Worm (Caenorhabditis elegans): Measurements from ENCODE around the gene pals-28.
"Not testable (repeated sequence)": the region's sequence is repeated elsewhere in the genome, so short reads cannot be mapped to it uniquely, and the experiment has no call there.

The pals-28 gene

DNA sequence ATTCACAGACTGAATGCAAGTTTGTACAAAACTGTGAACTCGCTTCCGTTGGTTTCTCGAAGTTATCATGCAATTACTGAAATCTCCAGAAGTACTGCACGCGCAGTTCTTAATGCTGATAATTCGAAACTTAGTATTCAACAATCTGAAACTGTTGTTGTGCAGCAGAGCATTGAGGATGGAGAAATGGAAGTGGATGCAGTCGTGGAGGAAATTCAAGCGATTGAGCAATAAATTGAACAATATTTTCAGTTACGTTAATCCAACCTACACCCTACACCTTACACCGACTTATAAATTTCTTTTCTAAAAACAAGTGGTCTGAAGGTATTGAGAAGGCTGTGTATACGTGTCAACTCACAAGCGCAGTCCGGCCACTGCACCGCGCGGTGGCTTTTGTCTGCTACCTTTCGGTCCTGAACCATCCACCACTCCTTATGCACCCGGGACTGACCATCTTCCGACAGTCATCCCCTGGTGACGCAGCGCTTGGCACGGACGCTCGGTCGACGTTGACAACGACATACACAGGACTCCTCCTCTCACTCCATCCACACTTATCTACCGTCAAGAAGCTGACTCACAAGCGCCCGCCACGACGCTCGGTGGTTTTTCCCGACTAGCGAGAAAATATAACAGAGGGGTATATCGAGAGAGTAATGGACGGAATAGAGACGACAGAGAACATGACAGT is 5.8 kb upstream of the pals-28 start (continued):
- TF ChIP-seq unc-62 (GFP tag; optimal IDR thresholded peaks at IDR 0.05 in 1 of 2) (peak in 1 of 2 experiments; percentile 66), dmd-9 (GFP tag; IDR thresholded peaks at IDR 0.05) (0 out of 2 replicates have a peak, but pooled peaks have one; percentile 30), F44E2.7 (GFP tag; IDR thresholded peaks at IDR 0.05) (peak; percentile 68; the same call in 1 of the 2 replicates), nhr-48 (tag; optimal IDR thresholded peaks at IDR 0.05) (peak; percentile 77), rbr-2 (tag; optimal IDR thresholded peaks at IDR 0.05) (peak; percentile 69)
- TF ChIP-seq unc-62 (tag; optimal IDR thresholded peaks at IDR 0.05): not testable (repeated sequence)

ce11 chrIII:4379717-4380116 is 4.9 kb upstream of the pals-28 start, which contains the start of gene B0284.3:
B0284.3 (minus strand) TSS chrIII:4379817.
- TF ChIP-seq spr-3 (GFP tag; optimal IDR thresholded peaks at IDR 0.05): no peak
- no peak for TF ChIP-seq fos-1 (tag; optimal IDR thresholded peaks at IDR 0.05)
- TF ChIP-seq lin-13 (GFP tag; optimal IDR thresholded peaks at IDR 0.05): no peak
- no peak for TF ChIP-seq Y48G9A.11 (GFP tag; IDR thresholded peaks at IDR 0.05)
- no peak for TF ChIP-seq Y105C5A.15 (GFP tag; IDR thresholded peaks at IDR 0.05)
- no peak for TF ChIP-seq ceh-32 (tag; optimal IDR thresholded peaks at IDR 0.05; ENCODE audit: poor library complexity)
- TF ChIP-seq skn-1 (tag; optimal IDR thresholded peaks at IDR 0.05): no peak
- no peak for TF ChIP-seq nhr-48 (tag; optimal IDR thresholded peaks at IDR 0.05)
- no peak for TF ChIP-seq tra-1 (GFP tag; IDR thresholded peaks at IDR 0.05)
- TF ChIP-seq gei-8 (GFP tag; optimal IDR thresholded peaks at IDR 0.05): no peak
- no peak for TF ChIP-seq zip-11 (GFP tag; IDR thresholded peaks at IDR 0.05)
- TF ChIP-seq ZK337.2 (GFP tag; IDR thresholded peaks at IDR 0.05): no peak
- TF ChIP-seq mep-1 (tag; optimal IDR thresholded peaks at IDR 0.05): no peak

ce11 chrIII:4380835-4381234 is 3.8 kb upstream of the pals-28 start:
- peak; percentile 65 for TF ChIP-seq mes-2 (tag; optimal IDR thresholded peaks at IDR 0.05; ENCODE audit: poor library complexity, severe bottlenecking)
- no peak for TF ChIP-seq T20F7.1 (GFP tag; optimal IDR thresholded peaks at IDR 0.05)
- no peak for TF ChIP-seq lin-38 (GFP tag; IDR thresholded peaks at IDR 0.05)

ce11 chrIII:4381343-4381742 is 3.2 kb upstream of the pals-28 start, which contains the start of gene pals-27:
pals-27 (plus strand) TSS chrIII:4381643.
- no peak for TF ChIP-seq zfp-2 (tag; optimal IDR thresholded peaks at IDR 0.05)
- TF ChIP-seq mxl-2 (GFP tag; conservative IDR thresholded peaks at IDR 0.05): no peak
- no peak for TF ChIP-seq Y75B8A.6 (GFP tag; IDR thresholded peaks at IDR 0.05)
- no peak for TF ChIP-seq set-16 (GFP tag; IDR thresholded peaks at IDR 0.05)
- TF ChIP-seq hif-1 (tag; optimal IDR thresholded peaks at IDR 0.05): no peak
- TF ChIP-seq ZK337.2 (GFP tag; IDR thresholded peaks at IDR 0.05): no peak
- no peak for TF ChIP-seq lin-39 (tag; optimal IDR thresholded peaks at IDR 0.05)
- TF ChIP-seq jun-1 (tag; optimal IDR thresholded peaks at IDR 0.05): no peak
- no peak for TF ChIP-seq ZK546.5 (tag; optimal IDR thresholded peaks at IDR 0.05)
- no peak for TF ChIP-seq nhr-76 (tag; optimal IDR thresholded peaks at IDR 0.05)

DNA sequence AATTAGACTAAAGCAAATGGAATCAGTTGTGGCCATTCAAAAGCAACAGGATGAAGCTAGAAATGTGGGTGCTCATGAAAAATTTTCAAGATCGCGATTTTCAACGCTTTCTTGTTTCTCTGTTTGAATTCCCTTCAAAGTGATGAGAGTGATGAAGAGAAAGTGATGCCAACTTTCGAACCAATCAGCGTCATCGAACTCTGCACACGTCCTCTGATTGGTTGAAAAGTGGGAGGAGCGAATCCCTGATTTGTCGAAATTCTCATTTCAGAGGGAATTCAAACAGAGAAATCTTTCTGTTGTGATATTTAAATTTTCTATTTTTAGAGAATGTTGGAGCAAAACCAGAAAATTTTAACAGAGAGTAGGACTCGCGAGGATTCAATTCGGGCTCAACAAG is 2.5 kb upstream of the pals-28 start:
- TF ChIP-seq aha-1 (tag): peak; percentile 87
- TF ChIP-seq fos-1 (tag; optimal IDR thresholded peaks at IDR 0.05): no peak

DNA sequence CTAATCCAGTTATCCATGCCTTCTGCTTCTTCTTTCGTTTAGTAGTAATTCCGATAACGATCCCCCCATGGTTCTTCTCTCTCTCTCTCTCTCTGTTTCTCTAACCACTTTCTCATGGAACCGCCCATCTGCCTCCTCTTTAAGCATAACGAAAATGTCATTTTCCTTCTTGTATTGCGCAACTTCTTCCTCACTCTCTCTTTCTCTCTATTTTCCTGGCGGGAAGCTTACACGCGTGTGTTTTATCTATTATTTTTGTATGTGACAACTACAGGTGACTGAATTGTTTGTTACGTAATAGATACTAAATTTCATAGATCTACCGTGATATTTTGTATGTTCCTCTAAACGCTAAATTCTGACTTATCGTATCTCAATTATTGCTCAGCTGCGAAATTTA is 5.8 kb downstream of the pals-28 start:
- no peak for TF ChIP-seq pqm-1 (tag; optimal IDR thresholded peaks at IDR 0.05)
- no peak for TF ChIP-seq dmd-8 (GFP tag; IDR thresholded peaks at IDR 0.05)
- TF ChIP-seq nhr-25 (tag; optimal IDR thresholded peaks at IDR 0.05; ENCODE audit: borderline replicate concordance, insufficient read depth): no peak
- no peak for TF ChIP-seq spr-3 (GFP tag; optimal IDR thresholded peaks at IDR 0.05)
- no peak for TF ChIP-seq duxl-1 (tag; optimal IDR thresholded peaks at IDR 0.05; ENCODE audit: poor library complexity)
- TF ChIP-seq ceh-20 (GFP tag; IDR thresholded peaks at IDR 0.05): no peak
- no peak for TF ChIP-seq nhr-237 (tag; optimal IDR thresholded peaks at IDR 0.05)
- no peak for TF ChIP-seq nhr-10 (tag; optimal IDR thresholded peaks at IDR 0.05)
- TF ChIP-seq ceh-32 (tag; optimal IDR thresholded peaks at IDR 0.05; ENCODE audit: poor library complexity): no peak
- TF ChIP-seq mes-2 (tag; optimal IDR thresholded peaks at IDR 0.05; ENCODE audit: poor library complexity, severe bottlenecking): no peak
- TF ChIP-seq F10B5.3 (tag; optimal IDR thresholded peaks at IDR 0.05): no peak

Data from whole organism, L4 larva.